Fruit fly (Drosophila melanogaster) whole organism, embryonic: Measurements from ENCODE around the gene CG6693.

Experiments
- Atf3 ChIP-seq: fragments of 200-800 bp; sonication (Bioruptor generic); optimal IDR thresholded peaks from 3 replicates; lab custom pipeline; 2016; ENCODE audit warnings: missing biosample characterization, missing genetic modification characterization
- BEAF-32 ChIP-seq: fragments of 200-800 bp; sonication (Bioruptor generic); optimal IDR thresholded peaks from 3 replicates; lab custom pipeline; 2017; ENCODE audit warnings: missing biosample characterization, missing genetic modification characterization, mild to moderate bottlenecking, moderate library complexity, missing genetic modification reagents
- CG11456 ChIP-seq: fragments of 200-800 bp; sonication (Bioruptor generic); IDR thresholded peaks from 3 replicates; pipeline ENCODE4 v1.3.6; 2022; ENCODE audit warnings: missing biosample characterization, missing genetic modification characterization
- CG11560 ChIP-seq: fragments of 200-800 bp; sonication (Bioruptor generic); IDR thresholded peaks from 3 replicates; pipeline ENCODE4 v1.3.6; 2022; ENCODE audit warnings: missing biosample characterization, missing genetic modification characterization
- CG11695 ChIP-seq: fragments of 200-800 bp; sonication (Bioruptor generic); IDR thresholded peaks from 3 replicates; pipeline ENCODE4 v1.3.6; 2022; ENCODE audit warnings: missing biosample characterization, missing genetic modification characterization
- CG11696 ChIP-seq: fragments of 200-800 bp; sonication (Bioruptor generic); IDR thresholded peaks from 2 replicates; pipeline ENCODE4 v1.3.6; 2022; ENCODE audit warnings: missing biosample characterization, missing genetic modification characterization
- CG13624 ChIP-seq: fragments of 200-800 bp; sonication (Bioruptor generic); optimal IDR thresholded peaks from 2 replicates; lab custom pipeline; 2016; ENCODE audit warnings: missing biosample characterization, missing genetic modification characterization
- CG15269 ChIP-seq: fragments of 200-800 bp; sonication (Bioruptor generic); optimal IDR thresholded peaks from 2 replicates; lab custom pipeline; 2018; ENCODE audit warnings: missing biosample characterization, mild to moderate bottlenecking, missing genetic modification characterization, moderate library complexity
- CG15601 ChIP-seq: fragments of 200-800 bp; sonication (Bioruptor generic); optimal IDR thresholded peaks from 3 replicates; lab custom pipeline; 2019; ENCODE audit warnings: missing biosample characterization, mild to moderate bottlenecking, missing genetic modification characterization, moderate library complexity
- CG17328 ChIP-seq: fragments of 200-800 bp; sonication (Bioruptor generic); IDR thresholded peaks from 2 replicates; pipeline ENCODE4 v1.3.6; 2022; ENCODE audit warnings: missing biosample characterization, missing genetic modification characterization
- CG2202 ChIP-seq: fragments of 200-800 bp; sonication (Bioruptor generic); optimal IDR thresholded peaks from 2 replicates; lab custom pipeline; 2018; ENCODE audit warnings: missing biosample characterization, mild to moderate bottlenecking, missing genetic modification characterization
- CG34422 ChIP-seq: fragments of 200-800 bp; sonication (Bioruptor generic); IDR thresholded peaks from 3 replicates; pipeline ENCODE4 v1.3.6; 2022; ENCODE audit warnings: missing biosample characterization, missing genetic modification characterization
- CG3995 ChIP-seq: fragments of 200-800 bp; sonication (Bioruptor generic); optimal IDR thresholded peaks from 3 replicates; lab custom pipeline; 2016; ENCODE audit warnings: missing biosample characterization, missing genetic modification characterization
- CG4617 ChIP-seq: fragments of 200-800 bp; sonication (Bioruptor generic); optimal IDR thresholded peaks from 3 replicates; lab custom pipeline; 2016; ENCODE audit warnings: missing biosample characterization, missing genetic modification characterization, borderline replicate concordance
- CG8478 ChIP-seq: fragments of >200 bp; optimal IDR thresholded peaks from 2 replicates; lab custom pipeline; 2018
- CG9797 ChIP-seq: fragments of 200-800 bp; sonication (Bioruptor generic); optimal IDR thresholded peaks from 3 replicates; lab custom pipeline; 2018; ENCODE audit warnings: missing biosample characterization, mild to moderate bottlenecking, missing genetic modification characterization
- Dip2 ChIP-seq: fragments of 200-800 bp; sonication (Bioruptor generic); IDR thresholded peaks from 2 replicates; pipeline ENCODE4 v1.3.6; 2022; ENCODE audit warnings: missing biosample characterization, missing genetic modification characterization
- Elba2 ChIP-seq: fragments of 200-800 bp; sonication (Bioruptor generic); optimal IDR thresholded peaks from 3 replicates; lab custom pipeline; 2016; ENCODE audit warnings: missing biosample characterization, missing genetic modification characterization
- Ets65A ChIP-seq: fragments of 200-800 bp; sonication (Bioruptor generic); peaks from one replicate; lab custom pipeline; 2016; ENCODE audit warnings: missing biosample characterization, missing genetic modification characterization
- HLH3B ChIP-seq: fragments of 200-800 bp; sonication (Bioruptor generic); IDR thresholded peaks from 2 replicates; pipeline ENCODE4 v1.3.6; 2022; ENCODE audit warnings: missing biosample characterization, missing genetic modification characterization
- HmgZ ChIP-seq: fragments of 200-800 bp; sonication (Bioruptor generic); optimal IDR thresholded peaks from 2 replicates; lab custom pipeline; 2018; ENCODE audit warnings: missing biosample characterization, mild to moderate bottlenecking, missing genetic modification characterization
- MBD-R2 ChIP-seq: fragments of 200-800 bp; sonication (Bioruptor generic); IDR thresholded peaks from 2 replicates; pipeline ENCODE4 v1.3.6; 2022; ENCODE audit warnings: missing biosample characterization, missing genetic modification characterization
- NfI ChIP-seq: fragments of 200-800 bp; sonication (Bioruptor generic); optimal IDR thresholded peaks from 3 replicates; lab custom pipeline; 2018; ENCODE audit warnings: missing biosample characterization, mild to moderate bottlenecking, missing genetic modification characterization, moderate library complexity
- PHDP ChIP-seq: fragments of 200-800 bp; sonication (Bioruptor generic); optimal IDR thresholded peaks from 3 replicates; lab custom pipeline; 2018; ENCODE audit warnings: missing biosample characterization, mild to moderate bottlenecking, missing genetic modification characterization, moderate library complexity
- Sin3A ChIP-seq: fragments of >200 bp; optimal IDR thresholded peaks from 2 replicates; lab custom pipeline; 2018
- Sox100B ChIP-seq: fragments of 200-800 bp; sonication (Bioruptor generic); optimal IDR thresholded peaks from 3 replicates; lab custom pipeline; 2018; ENCODE audit warnings: missing biosample characterization, mild to moderate bottlenecking, missing genetic modification characterization
- ac ChIP-seq: fragments of 200-800 bp; sonication (Bioruptor generic); optimal IDR thresholded peaks from 3 replicates; lab custom pipeline; 2017; ENCODE audit warnings: missing biosample characterization, mild to moderate bottlenecking, missing genetic modification characterization
- cas ChIP-seq: fragments of 200-800 bp; sonication (Bioruptor generic); IDR thresholded peaks from 2 replicates; pipeline ENCODE4 v1.3.6; 2022; ENCODE audit warnings: missing biosample characterization, missing genetic modification characterization
- dati ChIP-seq: fragments of 200-800 bp; sonication (Bioruptor generic); IDR thresholded peaks from 2 replicates; pipeline ENCODE4 v1.3.6; 2022; ENCODE audit warnings: missing biosample characterization, missing genetic modification characterization
- dm ChIP-seq: fragments of 200-800 bp; sonication (Bioruptor generic); optimal IDR thresholded peaks from 3 replicates; lab custom pipeline; 2016; ENCODE audit warnings: missing biosample characterization, missing genetic modification characterization
- ewg ChIP-seq: fragments of 200-800 bp; sonication (Bioruptor generic); optimal IDR thresholded peaks from 3 replicates; lab custom pipeline; 2017; ENCODE audit warnings: mild to moderate bottlenecking, missing biosample characterization, missing genetic modification reagents, missing genetic modification characterization
- gem ChIP-seq: fragments of 200-800 bp; sonication (Bioruptor generic); optimal IDR thresholded peaks from 2 replicates; lab custom pipeline; 2019; ENCODE audit warnings: missing biosample characterization, mild to moderate bottlenecking, missing genetic modification characterization, moderate library complexity
- h ChIP-seq: fragments of >200 bp; optimal IDR thresholded peaks from 2 replicates; lab custom pipeline; 2017
- insv ChIP-seq, 2 experiments: fragments of 200-800 bp; sonication (Bioruptor generic); optimal IDR thresholded peaks; 3 replicates each; lab custom pipeline; 2016 to 2018; ENCODE audit warnings: missing biosample characterization in 2 of 2, missing genetic modification characterization in 2 of 2
- kah ChIP-seq: fragments of 200-800 bp; sonication (Bioruptor generic); optimal IDR thresholded peaks from 2 replicates; lab custom pipeline; 2018; ENCODE audit warnings: missing biosample characterization, mild to moderate bottlenecking, missing genetic modification characterization
- lmd ChIP-seq: fragments of 200-800 bp; sonication (Bioruptor generic); IDR thresholded peaks from 2 replicates; pipeline ENCODE4 v1.3.6; 2022; ENCODE audit warnings: missing biosample characterization, missing genetic modification characterization
- mirr ChIP-seq: fragments of 200-800 bp; sonication (Bioruptor generic); optimal IDR thresholded peaks from 3 replicates; lab custom pipeline; 2018; ENCODE audit warnings: missing biosample characterization, mild to moderate bottlenecking, missing genetic modification characterization
- nmo ChIP-seq: fragments of 200-800 bp; sonication (Bioruptor generic); optimal IDR thresholded peaks from 2 replicates; lab custom pipeline; 2018; ENCODE audit warnings: missing biosample characterization, mild to moderate bottlenecking, missing genetic modification characterization, moderate library complexity
- pnt ChIP-seq: fragments of 200-800 bp; sonication (Bioruptor generic); optimal IDR thresholded peaks from 3 replicates; lab custom pipeline; 2016; ENCODE audit warnings: missing biosample characterization, missing genetic modification characterization
- prd ChIP-seq, 3 experiments: fragments of >200 bp in 2 of 3; fragments of 200-800 bp in 1 of 3; sonication (Bioruptor generic) in 1 of 3; optimal IDR thresholded peaks in 2 of 3; IDR thresholded peaks in 1 of 3; 2 replicates in 2 of 3; 3 replicates in 1 of 3; pipeline versions ENCODE4 v1.3.6 to Lab custom; 2017 to 2022; ENCODE audit warnings: missing biosample characterization in 1 of 3, missing genetic modification characterization in 1 of 3
- pzg ChIP-seq: fragments of 200-800 bp; sonication (Bioruptor generic); optimal IDR thresholded peaks from 3 replicates; lab custom pipeline; 2018; ENCODE audit warnings: missing biosample characterization, mild to moderate bottlenecking, missing genetic modification characterization, moderate library complexity
- schlank ChIP-seq: fragments of 200-800 bp; sonication (Bioruptor generic); optimal IDR thresholded peaks from 2 replicates; lab custom pipeline; 2018; ENCODE audit warnings: missing biosample characterization, mild to moderate bottlenecking, missing genetic modification characterization
- slou ChIP-seq: fragments of 200-800 bp; sonication (Bioruptor generic); optimal IDR thresholded peaks from 3 replicates; lab custom pipeline; 2016; ENCODE audit warnings: missing biosample characterization, missing genetic modification characterization
- sob ChIP-seq: fragments of 200-800 bp; sonication (Bioruptor generic); IDR thresholded peaks from 2 replicates; pipeline ENCODE4 v1.3.6; 2022; ENCODE audit warnings: missing biosample characterization, missing genetic modification characterization
- ssp ChIP-seq: fragments of 200-800 bp; sonication (Bioruptor generic); IDR thresholded peaks from 2 replicates; pipeline ENCODE4 v1.3.6; 2022; ENCODE audit warnings: missing biosample characterization, missing genetic modification characterization
- stwl ChIP-seq: fragments of 200-800 bp; sonication (Bioruptor generic); optimal IDR thresholded peaks from 3 replicates; lab custom pipeline; 2018; ENCODE audit warnings: missing biosample characterization, mild to moderate bottlenecking, missing genetic modification characterization, moderate library complexity
- tin ChIP-seq: fragments of 200-800 bp; sonication (Bioruptor generic); optimal IDR thresholded peaks from 3 replicates; lab custom pipeline; 2016; ENCODE audit warnings: missing biosample characterization, missing genetic modification characterization
- toy ChIP-seq: fragments of 200-800 bp; sonication (Bioruptor generic); IDR thresholded peaks from 2 replicates; pipeline ENCODE4 v1.3.6; 2022; ENCODE audit warnings: missing biosample characterization, missing genetic modification characterization
- trem ChIP-seq: fragments of 200-800 bp; optimal IDR thresholded peaks from 3 replicates; lab custom pipeline; 2019; ENCODE audit warnings: missing biosample characterization, mild to moderate bottlenecking, missing genetic modification characterization, moderate library complexity

Gene CG6693

DNA sequence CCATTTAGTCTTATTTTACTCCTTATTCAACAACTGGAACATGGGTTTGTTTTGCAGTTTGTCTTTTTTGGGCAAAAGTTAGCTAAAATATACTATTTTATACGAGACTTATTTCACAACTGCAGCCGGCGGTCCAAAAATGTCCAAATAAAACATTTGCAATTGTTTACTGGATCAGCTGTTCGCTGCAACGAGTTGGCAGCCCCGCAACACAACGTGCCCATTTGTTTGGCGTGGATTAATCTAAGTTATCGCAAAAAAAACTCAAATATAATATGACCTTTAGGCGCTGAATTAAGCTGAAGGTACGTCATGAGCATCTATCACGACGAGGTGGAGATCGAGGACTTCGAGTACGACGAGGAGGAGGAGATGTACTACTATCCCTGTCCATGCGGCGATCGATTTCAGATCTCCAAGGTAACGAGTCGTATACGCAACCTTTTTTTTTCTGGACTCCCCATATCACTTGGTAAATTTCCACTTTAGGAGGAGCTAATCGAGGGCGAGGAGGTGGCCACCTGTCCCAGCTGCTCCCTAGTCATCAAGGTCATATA is 10.3 kb upstream of the CG6693 start, which contains the start of the genes CG17187 and Dph3 (continued):
- no peak for TF ChIP-seq NfI (GFP tag; lab: Kevin White, UChicago)
- TF ChIP-seq CG9797 (GFP tag; lab: Kevin White, UChicago), result peak; percentile 15
- no peak for TF ChIP-seq dati
- no peak for TF ChIP-seq CG15269 (tag; lab: Kevin White, UChicago)
- peak; percentile 85 for TF ChIP-seq MBD-R2 (GFP tag; lab: Robert Waterston, UW)
- no peak for TF ChIP-seq nmo
- no peak for TF ChIP-seq Dip2
- no peak for TF ChIP-seq insv (GFP tag; optimal IDR thresholded peaks at IDR 0.05; lab: Kevin White, UChicago)
- TF ChIP-seq ewg (GFP tag; lab: Kevin White, UChicago), result no peak
- TF ChIP-seq gem (tag; lab: Kevin White, UChicago), result no peak
- TF ChIP-seq CG11456 (GFP tag; lab: Robert Waterston, UW), result no peak
- no peak for TF ChIP-seq CG11696
- TF ChIP-seq pzg, result peak; percentile 40
- TF ChIP-seq kah (GFP tag; lab: Kevin White, UChicago), result no peak
- no peak for TF ChIP-seq stwl (tag; lab: Kevin White, UChicago)
- TF ChIP-seq dm (GFP tag; lab: Kevin White, UChicago), result peak; percentile 74
- TF ChIP-seq Sox100B (GFP tag; lab: Kevin White, UChicago), result no peak
- TF ChIP-seq Atf3 (GFP tag; lab: Kevin White, UChicago), result no peak
- peak; percentile 3 for TF ChIP-seq HmgZ (tag; lab: Kevin White, UChicago)
- TF ChIP-seq PHDP (tag; lab: Kevin White, UChicago), result no peak
- TF ChIP-seq schlank (tag; lab: Kevin White, UChicago), result no peak
- TF ChIP-seq CG2202 (tag; lab: Kevin White, UChicago), result no peak
- no peak for TF ChIP-seq HLH3B (GFP tag; lab: Robert Waterston, UW)
- no peak for TF ChIP-seq ac
- no peak for TF ChIP-seq CG11695
- no peak for TF ChIP-seq cas (GFP tag; lab: Robert Waterston, UW)
- TF ChIP-seq lmd, result no peak
- no peak for TF ChIP-seq CG17328 (GFP tag; lab: Robert Waterston, UW)
- TF ChIP-seq BEAF-32 (GFP tag; lab: Kevin White, UChicago), result peak; percentile 13
- TF ChIP-seq sob, result no peak
- TF ChIP-seq tin (GFP tag; lab: Kevin White, UChicago), result no peak
- no peak for TF ChIP-seq CG15601 (tag; lab: Kevin White, UChicago)
- TF ChIP-seq ssp (GFP tag; lab: Robert Waterston, UW), result no peak
- TF ChIP-seq Sin3A, result peak; percentile 14
- peak; percentile 14 for TF ChIP-seq CG4617 (GFP tag; lab: Kevin White, UChicago)
- TF ChIP-seq trem, result peak; percentile 98

- no peak for TF ChIP-seq pnt (GFP tag; lab: Kevin White, UChicago)
- no peak for TF ChIP-seq CG13624 (GFP tag; lab: Kevin White, UChicago)
- peak; percentile 68 for TF ChIP-seq CG8478 (lab: Kevin White, UChicago)
- TF ChIP-seq CG34422 (GFP tag; lab: Robert Waterston, UW), result peak; percentile 16; the same call in 1 of the 3 replicates
- no peak for TF ChIP-seq prd (optimal IDR thresholded peaks at IDR 0.05; lab: Kevin White, UChicago)
- TF ChIP-seq prd (GFP tag; IDR thresholded peaks at IDR 0.05; lab: Robert Waterston, UW), result 0 out of 3 replicates have a peak, but pooled peaks have one; percentile 30
- TF ChIP-seq CG11560 (tag; lab: Robert Waterston, UW), result 0 out of 3 replicates have a peak, but pooled peaks have one; percentile 38
- no peak for TF ChIP-seq slou (GFP tag; lab: Kevin White, UChicago)
- TF ChIP-seq Elba2 (GFP tag; lab: Kevin White, UChicago), result no peak
- no peak for TF ChIP-seq CG3995 (GFP tag; lab: Kevin White, UChicago)
- no peak for TF ChIP-seq Ets65A (GFP tag; lab: Kevin White, UChicago)
- no peak for TF ChIP-seq mirr (GFP tag; lab: Kevin White, UChicago)
- no peak for TF ChIP-seq toy
- peak; percentile 16 for TF ChIP-seq h (lab: Kevin White, UChicago)
- TF ChIP-seq, all 482 proteins: peak for 5
Measured at dm6 chr3R:11231037-11231436, 9.6 kb upstream of the CG6693 start.
